Fruit fly (Drosophila melanogaster) whole organism, embryonic: ENCODE measurements around the gene Ppt2.

ENCODE experiments used
- Aef1 ChIP-seq: fragments of 200-800 bp; sonication (Bioruptor generic); IDR thresholded peaks from 3 replicates; pipeline ENCODE4 v1.3.6; 2022; ENCODE audit warnings: missing biosample characterization, missing genetic modification characterization
- CG10209 ChIP-seq: fragments of 200-800 bp; sonication (Bioruptor generic); optimal IDR thresholded peaks from 3 replicates; lab custom pipeline; 2017; ENCODE audit warnings: missing biosample characterization, mild to moderate bottlenecking, missing genetic modification characterization, missing genetic modification reagents
- CG10543 ChIP-seq: fragments of 200-800 bp; sonication (Bioruptor generic); optimal IDR thresholded peaks from 3 replicates; lab custom pipeline; 2017; ENCODE audit warnings: missing biosample characterization, mild to moderate bottlenecking, missing genetic modification characterization, moderate library complexity
- CG10959 ChIP-seq: fragments of 200-800 bp; sonication (Bioruptor generic); IDR thresholded peaks from 2 replicates; pipeline ENCODE4 v1.3.6; 2022; ENCODE audit warnings: missing biosample characterization, missing genetic modification characterization
- CG12299 ChIP-seq: fragments of 200-800 bp; sonication (Bioruptor generic); optimal IDR thresholded peaks from 2 replicates; lab custom pipeline; 2018; ENCODE audit warnings: missing biosample characterization, mild to moderate bottlenecking, missing genetic modification characterization
- CG1233 ChIP-seq: fragments of 200-800 bp; sonication (Bioruptor generic); optimal IDR thresholded peaks from 4 replicates; lab custom pipeline; 2018; ENCODE audit warnings: missing biosample characterization, mild to moderate bottlenecking, missing genetic modification characterization
- CG13894 ChIP-seq: fragments of 200-800 bp; sonication (Bioruptor generic); optimal IDR thresholded peaks from 3 replicates; lab custom pipeline; 2018; ENCODE audit warnings: missing biosample characterization, mild to moderate bottlenecking, missing genetic modification characterization, moderate library complexity
- CG14667 ChIP-seq: fragments of 200-800 bp; sonication (Bioruptor generic); IDR thresholded peaks from 2 replicates; pipeline ENCODE4 v1.3.6; 2022; ENCODE audit warnings: missing biosample characterization, missing genetic modification characterization
- CG14710 ChIP-seq: fragments of 200-800 bp; sonication (Bioruptor generic); optimal IDR thresholded peaks from 3 replicates; lab custom pipeline; 2019; ENCODE audit warnings: missing biosample characterization, mild to moderate bottlenecking, missing genetic modification characterization, moderate library complexity
- CG15073 ChIP-seq: fragments of 200-800 bp; sonication (Bioruptor generic); optimal IDR thresholded peaks from 2 replicates; lab custom pipeline; 2016; ENCODE audit warnings: missing biosample characterization, missing genetic modification characterization
- CG1602 ChIP-seq: fragments of 200-800 bp; sonication (Bioruptor generic); optimal IDR thresholded peaks from 3 replicates; lab custom pipeline; 2016; ENCODE audit warnings: missing biosample characterization, missing genetic modification characterization
- CG17328 ChIP-seq: fragments of 200-800 bp; sonication (Bioruptor generic); IDR thresholded peaks from 2 replicates; pipeline ENCODE4 v1.3.6; 2022; ENCODE audit warnings: missing biosample characterization, missing genetic modification characterization
- CG2116 ChIP-seq: fragments of 200-800 bp; sonication (Bioruptor generic); optimal IDR thresholded peaks from 3 replicates; lab custom pipeline; 2018; ENCODE audit warnings: missing biosample characterization, mild to moderate bottlenecking, missing genetic modification characterization
- CG30403 ChIP-seq: fragments of 200-800 bp; sonication (Bioruptor generic); optimal IDR thresholded peaks from 3 replicates; lab custom pipeline; 2016; ENCODE audit warnings: missing biosample characterization, missing genetic modification characterization
- CG31388 ChIP-seq: fragments of 200-800 bp; sonication (Bioruptor generic); optimal IDR thresholded peaks from 2 replicates; lab custom pipeline; 2016; ENCODE audit warnings: missing biosample characterization, missing genetic modification characterization
- CG3281 ChIP-seq: fragments of 200-800 bp; sonication (Bioruptor generic); optimal IDR thresholded peaks from 3 replicates; lab custom pipeline; 2017; ENCODE audit warnings: missing biosample characterization, mild to moderate bottlenecking, missing genetic modification characterization
- CG33213 ChIP-seq: fragments of 200-800 bp; sonication (Bioruptor generic); optimal IDR thresholded peaks from 3 replicates; lab custom pipeline; 2016; ENCODE audit warnings: missing biosample characterization, missing genetic modification characterization
- CG34422 ChIP-seq: fragments of 200-800 bp; sonication (Bioruptor generic); IDR thresholded peaks from 3 replicates; pipeline ENCODE4 v1.3.6; 2022; ENCODE audit warnings: missing biosample characterization, missing genetic modification characterization
- CG4404 ChIP-seq: fragments of 200-800 bp; sonication (Bioruptor generic); IDR thresholded peaks from 2 replicates; pipeline ENCODE4 v1.3.6; 2022; ENCODE audit warnings: missing biosample characterization, missing genetic modification characterization
- CG4730 ChIP-seq: fragments of 200-800 bp; sonication (Bioruptor generic); IDR thresholded peaks from 2 replicates; pipeline ENCODE4 v1.3.6; 2022; ENCODE audit warnings: missing biosample characterization, missing genetic modification characterization
- CG5245 ChIP-seq: fragments of 200-800 bp; sonication (Bioruptor generic); optimal IDR thresholded peaks from 3 replicates; lab custom pipeline; 2016; ENCODE audit warnings: missing biosample characterization, missing genetic modification characterization
- CG6272 ChIP-seq: fragments of 200-800 bp; sonication (Bioruptor generic); IDR thresholded peaks from 2 replicates; pipeline ENCODE4 v1.3.6; 2022; ENCODE audit warnings: missing biosample characterization, missing genetic modification characterization
- CG8944 ChIP-seq: fragments of 200-800 bp; sonication (Bioruptor generic); optimal IDR thresholded peaks from 3 replicates; lab custom pipeline; 2016; ENCODE audit warnings: missing biosample characterization, missing genetic modification characterization
- CG9797 ChIP-seq: fragments of 200-800 bp; sonication (Bioruptor generic); optimal IDR thresholded peaks from 3 replicates; lab custom pipeline; 2018; ENCODE audit warnings: missing biosample characterization, mild to moderate bottlenecking, missing genetic modification characterization
- CG9876 ChIP-seq: fragments of 200-800 bp; sonication (Bioruptor generic); optimal IDR thresholded peaks from 2 replicates; lab custom pipeline; 2016; ENCODE audit warnings: missing biosample characterization, missing genetic modification characterization
- CrebB ChIP-seq: fragments of 200-800 bp; sonication (Bioruptor generic); optimal IDR thresholded peaks from 3 replicates; lab custom pipeline; 2018; ENCODE audit warnings: missing biosample characterization, mild to moderate bottlenecking, missing genetic modification characterization
- Deaf1 ChIP-seq: fragments of 200-800 bp; optimal IDR thresholded peaks from 3 replicates; lab custom pipeline; 2019; ENCODE audit warnings: missing biosample characterization, mild to moderate bottlenecking, missing genetic modification characterization, moderate library complexity
- Dref ChIP-seq: fragments of 200-800 bp; sonication (Bioruptor generic); IDR thresholded peaks from 2 replicates; pipeline ENCODE4 v1.3.6; 2022; ENCODE audit warnings: missing biosample characterization, missing genetic modification characterization
- E2f2 ChIP-seq: fragments of 200-800 bp; sonication (Bioruptor generic); IDR thresholded peaks from 2 replicates; pipeline ENCODE4 v1.3.6; 2022; ENCODE audit warnings: missing biosample characterization, missing genetic modification characterization
- Ets97D ChIP-seq: fragments of 200-800 bp; sonication (Bioruptor generic); optimal IDR thresholded peaks from 3 replicates; lab custom pipeline; 2016; ENCODE audit warnings: missing biosample characterization, missing genetic modification characterization
- HmgD ChIP-seq: fragments of 200-800 bp; sonication (Bioruptor generic); optimal IDR thresholded peaks from 3 replicates; lab custom pipeline; 2016; ENCODE audit warnings: missing biosample characterization, missing genetic modification characterization
- HmgZ ChIP-seq: fragments of 200-800 bp; sonication (Bioruptor generic); optimal IDR thresholded peaks from 2 replicates; lab custom pipeline; 2018; ENCODE audit warnings: missing biosample characterization, mild to moderate bottlenecking, missing genetic modification characterization
- Hr78 ChIP-seq, 2 experiments: fragments of 200-800 bp in 1 of 2; fragments of >200 bp in 1 of 2; sonication (Bioruptor generic) in 1 of 2; optimal IDR thresholded peaks; 2 replicates each; lab custom pipeline; 2017 to 2019; ENCODE audit warnings: missing biosample characterization in 2 of 2, missing genetic modification characterization in 2 of 2, mild to moderate bottlenecking in 1 of 2, moderate library complexity in 1 of 2
- Scr ChIP-seq: fragments of 200-800 bp; sonication (Bioruptor generic); IDR thresholded peaks from 2 replicates; pipeline ENCODE4 v1.3.6; 2022; ENCODE audit warnings: missing biosample characterization, missing genetic modification characterization; ENCODE audit not compliant: partially characterized antibody
- Sin3A ChIP-seq: fragments of >200 bp; optimal IDR thresholded peaks from 2 replicates; lab custom pipeline; 2018
- Sry-δ ChIP-seq: fragments of 200-800 bp; sonication (Bioruptor generic); optimal IDR thresholded peaks from 2 replicates; lab custom pipeline; 2016; ENCODE audit warnings: missing biosample characterization, missing genetic modification characterization
- YL-1 ChIP-seq: fragments of 200-800 bp; sonication (Bioruptor generic); optimal IDR thresholded peaks from 3 replicates; lab custom pipeline; 2017; ENCODE audit warnings: missing biosample characterization, mild to moderate bottlenecking, missing genetic modification characterization
- ase ChIP-seq: fragments of 200-800 bp; sonication (Bioruptor generic); IDR thresholded peaks from 3 replicates; pipeline ENCODE4 v1.3.6; 2022; ENCODE audit warnings: missing biosample characterization, missing genetic modification characterization
- chm ChIP-seq: fragments of 200-800 bp; sonication (Bioruptor generic); IDR thresholded peaks from 2 replicates; pipeline ENCODE4 v1.3.6; 2022; ENCODE audit warnings: missing biosample characterization, missing genetic modification characterization
- chn ChIP-seq: fragments of 200-800 bp; sonication (Bioruptor generic); optimal IDR thresholded peaks from 2 replicates; lab custom pipeline; 2016; ENCODE audit warnings: missing biosample characterization, missing genetic modification characterization
- fd3F ChIP-seq: fragments of 200-800 bp; sonication (Bioruptor generic); optimal IDR thresholded peaks from 2 replicates; lab custom pipeline; 2018; ENCODE audit warnings: missing biosample characterization, mild to moderate bottlenecking, missing genetic modification characterization, moderate library complexity
- fru ChIP-seq: fragments of >200 bp; optimal IDR thresholded peaks from 2 replicates; lab custom pipeline; 2017
- gfzf ChIP-seq: fragments of 200-800 bp; sonication (Bioruptor generic); optimal IDR thresholded peaks from 2 replicates; lab custom pipeline; 2016; ENCODE audit warnings: missing biosample characterization, mild to moderate bottlenecking, missing genetic modification characterization, moderate library complexity
- gsb-n ChIP-seq: fragments of 200-800 bp; sonication (Bioruptor generic); optimal IDR thresholded peaks from 3 replicates; lab custom pipeline; 2018; ENCODE audit warnings: missing biosample characterization, mild to moderate bottlenecking, missing genetic modification characterization
- jing ChIP-seq: fragments of 200-800 bp; sonication (Bioruptor generic); optimal IDR thresholded peaks from 2 replicates; lab custom pipeline; 2018; ENCODE audit warnings: missing biosample characterization, mild to moderate bottlenecking, missing genetic modification characterization
- pan ChIP-seq, 4 experiments: fragments of >200 bp in 3 of 4; fragments of 200-800 bp in 1 of 4; sonication (Bioruptor generic) in 1 of 4; optimal IDR thresholded peaks in 3 of 4; IDR thresholded peaks in 1 of 4; 2 replicates each; pipeline versions ENCODE4 v1.3.6 to Lab custom; 2017 to 2022; ENCODE audit warnings: missing biosample characterization in 2 of 4, missing genetic modification characterization in 2 of 4, mixed read lengths in 1 of 4
- pb ChIP-seq: fragments of 200-800 bp; sonication (Bioruptor generic); optimal IDR thresholded peaks from 3 replicates; lab custom pipeline; 2016; ENCODE audit warnings: missing biosample characterization, missing genetic modification characterization
- scrt ChIP-seq: fragments of 200-800 bp; sonication (Bioruptor generic); optimal IDR thresholded peaks from 2 replicates; lab custom pipeline; 2018; ENCODE audit warnings: missing biosample characterization, mild to moderate bottlenecking, missing genetic modification characterization, moderate library complexity
- tap ChIP-seq: fragments of 200-800 bp; optimal IDR thresholded peaks from 3 replicates; lab custom pipeline; 2019; ENCODE audit warnings: missing biosample characterization, mild to moderate bottlenecking, missing genetic modification characterization, moderate library complexity
- tio ChIP-seq: fragments of 200-800 bp; sonication (Bioruptor generic); optimal IDR thresholded peaks from 2 replicates; lab custom pipeline; 2017; ENCODE audit warnings: missing biosample characterization, missing genetic modification characterization, inconsistent platforms
- unc-4 ChIP-seq: fragments of 200-800 bp; sonication (Bioruptor generic); IDR thresholded peaks from 2 replicates; pipeline ENCODE4 v1.3.6; 2022; ENCODE audit warnings: missing biosample characterization, missing genetic modification characterization; ENCODE audit not compliant: partially characterized antibody
- z ChIP-seq: fragments of 200-800 bp; sonication (Bioruptor generic); IDR thresholded peaks from 3 replicates; pipeline ENCODE4 v1.3.6; 2022; ENCODE audit warnings: missing biosample characterization, missing genetic modification characterization

The Ppt2 gene

dm6 chr2L:11280090-11280489, at the start of gene Ppt2:
Ppt2 (plus strand) TSS chr2L:11280298.
- TF ChIP-seq pb (GFP tag; lab: Kevin White, UChicago) (no peak), E2f2 (peak; percentile 93), CG9797 (GFP tag; lab: Kevin White, UChicago) (no peak), CrebB (tag; lab: Kevin White, UChicago) (peak; percentile 20), fd3F (GFP tag; lab: Kevin White, UChicago) (no peak), CG4730 (GFP tag; lab: Robert Waterston, UW) (no peak), CG2116 (GFP tag; lab: Kevin White, UChicago) (peak; percentile 57), tap (tag; lab: Kevin White, UChicago) (no peak), CG13894 (tag; lab: Kevin White, UChicago) (no peak), HmgZ (tag; lab: Kevin White, UChicago) (peak; percentile 83), CG10543 (GFP tag; lab: Kevin White, UChicago) (peak; percentile 8), gfzf (GFP tag; lab: Kevin White, UChicago) (peak; percentile 68), Hr78 (GFP tag; optimal IDR thresholded peaks at IDR 0.05; lab: Kevin White, UChicago) (no peak), scrt (GFP tag; lab: Kevin White, UChicago) (no peak), CG5245 (GFP tag; lab: Kevin White, UChicago) (no peak), chn (GFP tag; lab: Kevin White, UChicago) (no peak), Deaf1 (tag; lab: Kevin White, UChicago) (peak; percentile 39), CG10959 (GFP tag; lab: Robert Waterston, UW) (no peak), Aef1 (GFP tag; lab: Robert Waterston, UW) (peak; percentile 52; the same call in 1 of the 3 replicates), jing (GFP tag; lab: Kevin White, UChicago) (no peak), chm (GFP tag; lab: Robert Waterston, UW) (0 out of 2 replicates have a peak, but pooled peaks have one; percentile 7), CG17328 (GFP tag; lab: Robert Waterston, UW) (no peak), unc-4 (GFP tag; lab: Robert Waterston, UW) (0 out of 2 replicates have a peak, but pooled peaks have one; percentile 13), Dref (GFP tag; lab: Robert Waterston, UW) (peak; percentile 50), tio (GFP tag; lab: Kevin White, UChicago) (no peak), CG33213 (GFP tag; lab: Kevin White, UChicago) (no peak), CG1602 (GFP tag; lab: Kevin White, UChicago) (no peak), CG12299 (no peak), CG4404 (GFP tag; lab: Robert Waterston, UW) (no peak), CG15073 (GFP tag; lab: Kevin White, UChicago) (no peak), Sry-δ (peak; percentile 9), CG14667 (GFP tag; lab: Robert Waterston, UW) (no peak), CG1233 (GFP tag; lab: Kevin White, UChicago) (no peak), CG31388 (no peak), CG3281 (GFP tag; lab: Kevin White, UChicago) (no peak), ase (GFP tag; lab: Robert Waterston, UW) (no peak), CG9876 (no peak), pan (optimal IDR thresholded peaks at IDR 0.05; lab: Kevin White, UChicago) (no peak), pan (GFP tag; optimal IDR thresholded peaks at IDR 0.05 in 1 of 2, IDR thresholded peaks at IDR 0.05 in 1 of 2) (no peak), CG6272 (GFP tag; lab: Robert Waterston, UW) (no peak), Scr (GFP tag; lab: Robert Waterston, UW) (peak; percentile 21; the same call in 1 of the 2 replicates), CG30403 (GFP tag; lab: Kevin White, UChicago) (no peak), CG14710 (tag; lab: Kevin White, UChicago) (peak; percentile 30), CG34422 (GFP tag; lab: Robert Waterston, UW) (peak; percentile 62; the same call in 1 of the 3 replicates), YL-1 (GFP tag; lab: Kevin White, UChicago) (peak; percentile 82), Ets97D (GFP tag; lab: Kevin White, UChicago) (peak; percentile 52), CG10209 (GFP tag; lab: Kevin White, UChicago) (no peak), fru (lab: Kevin White, UChicago) (no peak), Sin3A (lab: Kevin White, UChicago) (peak; percentile 41), z (GFP tag; lab: Robert Waterston, UW) (no peak), gsb-n (tag; lab: Kevin White, UChicago) (peak; percentile 49), HmgD (GFP tag; lab: Kevin White, UChicago) (peak; percentile 71), CG8944 (no peak)
